Worm (Caenorhabditis elegans): ENCODE data around the gene F41H10.4.

The F41H10.4 gene

ce11 chrIV:5374946-5375345, 10.6 kb downstream of the F41H10.4 start:
- TF ChIP-seq mml-1 (tag; optimal IDR thresholded peaks at IDR 0.05) = no peak
- TF ChIP-seq elt-3 (tag; optimal IDR thresholded peaks at IDR 0.05) = no peak
- no peak for TF ChIP-seq nhr-67 (tag; optimal IDR thresholded peaks at IDR 0.05)
- no peak for TF ChIP-seq lsy-12 (tag; optimal IDR thresholded peaks at IDR 0.05)
- no peak for TF ChIP-seq elt-1 (tag; optimal IDR thresholded peaks at IDR 0.05)
- no peak for TF ChIP-seq ama-1 (optimal IDR thresholded peaks at IDR 0.05)
- no peak for TF ChIP-seq fkh-10 (GFP tag; optimal IDR thresholded peaks at IDR 0.05)
- no peak for TF ChIP-seq nhr-25 (tag; optimal IDR thresholded peaks at IDR 0.05)
- TF ChIP-seq mdl-1 (tag; optimal IDR thresholded peaks at IDR 0.05) = no peak
- no peak for TF ChIP-seq fos-1 (tag; optimal IDR thresholded peaks at IDR 0.05)
- no peak for TF ChIP-seq nhr-28 (tag; optimal IDR thresholded peaks at IDR 0.05)
- no peak for TF ChIP-seq lin-39 (tag; optimal IDR thresholded peaks at IDR 0.05)
- no peak for TF ChIP-seq aly-2 (tag; optimal IDR thresholded peaks at IDR 0.05)
- no peak for TF ChIP-seq ceh-82 (tag; optimal IDR thresholded peaks at IDR 0.05)
- no peak for TF ChIP-seq ceh-28 (tag; optimal IDR thresholded peaks at IDR 0.05)

DNA sequence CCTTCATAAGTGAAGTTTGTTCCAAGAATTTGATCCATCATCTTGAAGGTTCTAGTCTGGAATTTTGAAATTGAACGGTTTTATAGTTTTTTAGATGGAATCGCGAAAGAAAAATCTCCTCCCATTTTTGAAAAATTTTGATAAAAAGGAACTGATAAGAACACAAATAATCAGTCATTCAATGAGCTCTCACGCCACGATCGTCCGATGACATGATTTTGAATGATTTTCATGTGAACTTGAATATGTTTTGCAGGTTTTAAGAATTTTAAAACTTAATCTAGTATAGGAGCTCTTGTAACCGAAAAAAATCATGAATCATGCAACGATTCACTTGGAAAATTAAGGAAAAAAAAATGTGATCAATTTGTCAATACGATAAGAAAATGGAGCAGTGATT, 12.7 kb downstream of the F41H10.4 start, which contains the start of gene elo-5:
Gene elo-5 (minus strand): TSS at position 56 of the 400 bp plus-strand sequence.
- TF ChIP-seq ztf-4 (tag; optimal IDR thresholded peaks at IDR 0.05) (no peak), pqm-1 (tag; optimal IDR thresholded peaks at IDR 0.05) (peak; percentile 52), elt-2 (tag; optimal IDR thresholded peaks at IDR 0.05) (peak; percentile 91), pha-4 (tag; optimal IDR thresholded peaks at IDR 0.05) (peak; percentile 47)

- TF ChIP-seq unc-62 (GFP tag; optimal IDR thresholded peaks at IDR 0.05) (no peak), ceh-9 (tag; optimal IDR thresholded peaks at IDR 0.05) (no peak), elt-2 (tag; optimal IDR thresholded peaks at IDR 0.05) (peak; percentile 83), pqm-1 (tag; optimal IDR thresholded peaks at IDR 0.05) (peak; percentile 46), ceh-82 (tag; optimal IDR thresholded peaks at IDR 0.05) (no peak), pha-4 (tag; optimal IDR thresholded peaks at IDR 0.05) (no peak)
These were observed 15.8 kb downstream of the F41H10.4 start for ce11 chrIV:5380140-5380539.

DNA sequence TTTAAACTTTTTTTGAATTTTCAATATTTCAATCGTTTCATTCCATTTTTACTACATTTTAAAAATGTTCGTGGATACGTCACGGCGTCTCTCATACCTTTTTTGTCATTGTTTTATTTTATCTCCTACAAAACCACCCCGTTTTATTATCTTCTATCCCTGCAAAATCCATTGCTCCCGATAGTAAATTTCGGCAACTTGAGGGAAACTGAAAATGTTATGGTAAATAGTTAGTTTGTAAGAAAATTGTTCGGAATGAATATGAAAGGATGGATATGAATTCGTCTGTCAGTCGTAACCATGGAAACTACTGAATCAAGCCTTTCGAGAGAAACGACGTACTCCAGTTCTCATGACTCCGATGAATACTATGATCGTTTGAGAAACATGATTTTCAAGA, 17.0 kb downstream of the F41H10.4 start, which contains the start of gene F41H10.2:
Gene F41H10.2 (plus strand): TSS at position 301 of the 400 bp plus-strand sequence.
- no peak for TF ChIP-seq jun-1 (tag; optimal IDR thresholded peaks at IDR 0.05)
- no peak for TF ChIP-seq ceh-82 (tag; optimal IDR thresholded peaks at IDR 0.05)
- TF ChIP-seq zag-1 (tag; optimal IDR thresholded peaks at IDR 0.05) = no peak
- no peak for TF ChIP-seq nhr-25 (tag; optimal IDR thresholded peaks at IDR 0.05)
- TF ChIP-seq nhr-23 (tag; optimal IDR thresholded peaks at IDR 0.05) = no peak
- no peak for TF ChIP-seq egl-27 (tag; optimal IDR thresholded peaks at IDR 0.05)
- no peak for TF ChIP-seq skn-1 (tag; optimal IDR thresholded peaks at IDR 0.05)
- no peak for TF ChIP-seq snpc-4 (tag; optimal IDR thresholded peaks at IDR 0.05)
- no peak for TF ChIP-seq unc-62 (GFP tag; optimal IDR thresholded peaks at IDR 0.05)
- no peak for TF ChIP-seq lin-15B (tag; optimal IDR thresholded peaks at IDR 0.05)

ce11 chrIV:5382609-5383008, 18.2 kb downstream of the F41H10.4 start, which contains the start of gene F41H10.1:
Gene F41H10.1 (plus strand): TSS chrIV:5382909.
- TF ChIP-seq nhr-77 (tag; optimal IDR thresholded peaks at IDR 0.05) = no peak
- TF ChIP-seq hmg-11 (tag; optimal IDR thresholded peaks at IDR 0.05) = no peak
- TF ChIP-seq pqm-1 (tag; optimal IDR thresholded peaks at IDR 0.05) = no peak
- no peak for TF ChIP-seq nhr-43 (tag; optimal IDR thresholded peaks at IDR 0.05; ENCODE audit: poor library complexity, severe bottlenecking)
- TF ChIP-seq nhr-237 (tag; optimal IDR thresholded peaks at IDR 0.05) = no peak
- TF ChIP-seq ceh-28 (tag; optimal IDR thresholded peaks at IDR 0.05) = no peak
- TF ChIP-seq fos-1 (tag; optimal IDR thresholded peaks at IDR 0.05) = no peak
- TF ChIP-seq elt-1 (tag; optimal IDR thresholded peaks at IDR 0.05) = no peak
- no peak for TF ChIP-seq ceh-9 (tag; optimal IDR thresholded peaks at IDR 0.05)
- no peak for TF ChIP-seq ztf-11 (tag; optimal IDR thresholded peaks at IDR 0.05)
- no peak for TF ChIP-seq fkh-10 (GFP tag; optimal IDR thresholded peaks at IDR 0.05)
- no peak for TF ChIP-seq tbx-2 (tag; optimal IDR thresholded peaks at IDR 0.05)
- TF ChIP-seq egl-27 (tag; optimal IDR thresholded peaks at IDR 0.05) = no peak

DNA sequence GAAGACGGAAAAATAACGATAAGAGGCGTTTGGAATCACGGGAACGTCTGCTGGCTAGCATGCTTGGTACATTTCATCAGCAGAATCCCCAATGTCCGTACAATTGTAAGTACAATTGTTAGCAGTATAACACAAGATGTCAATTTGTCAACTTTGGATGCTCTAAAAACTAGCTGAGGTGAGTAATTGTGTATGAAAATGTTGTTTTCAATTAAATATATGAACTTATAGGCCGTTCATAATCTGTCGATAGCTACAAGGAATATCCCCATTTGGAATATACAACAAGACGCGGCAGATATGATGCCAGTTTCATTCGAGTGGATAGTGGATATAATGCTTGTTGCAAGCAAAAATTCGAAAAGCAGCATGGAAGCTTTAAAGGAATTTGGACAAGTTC, 20.7 kb downstream of the F41H10.4 start, which contains the start of gene F41H10.12:
Gene F41H10.12 (plus strand): TSS at position 301 of the 400 bp plus-strand sequence.
- TF ChIP-seq eor-1 (tag; optimal IDR thresholded peaks at IDR 0.05) (no peak), elt-3 (tag; optimal IDR thresholded peaks at IDR 0.05) (no peak), ceh-82 (tag; optimal IDR thresholded peaks at IDR 0.05) (no peak), nhr-28 (tag; optimal IDR thresholded peaks at IDR 0.05) (no peak), egl-5 (tag; optimal IDR thresholded peaks at IDR 0.05) (no peak), nhr-237 (tag; optimal IDR thresholded peaks at IDR 0.05) (no peak), nhr-67 (tag; optimal IDR thresholded peaks at IDR 0.05) (no peak), lin-15B (tag; optimal IDR thresholded peaks at IDR 0.05) (no peak), mdl-1 (tag; optimal IDR thresholded peaks at IDR 0.05) (no peak), mml-1 (tag; optimal IDR thresholded peaks at IDR 0.05) (no peak), elt-1 (tag; optimal IDR thresholded peaks at IDR 0.05) (no peak), sea-2 (GFP tag; optimal IDR thresholded peaks at IDR 0.05) (no peak), lin-39 (tag; optimal IDR thresholded peaks at IDR 0.05) (no peak)
